Fruit fly (Drosophila melanogaster): ENCODE measurements around the gene PH4alphaSG1.

PH4alphaSG1 gene

dm6 chr3R:30487828-30488227 is 17.6 kb downstream of the PH4alphaSG1 start, which contains the start of gene Jon99Fii (continued):
- TF ChIP-seq Oli (tag; optimal IDR thresholded peaks at IDR 0.05) (no peak), CG16779 (GFP tag; IDR thresholded peaks at IDR 0.05) (no peak), nerfin-1 (tag; optimal IDR thresholded peaks at IDR 0.05) (no peak), Hmr (GFP tag; optimal IDR thresholded peaks at IDR 0.05) (no peak), C15 (GFP tag; IDR thresholded peaks at IDR 0.05) (no peak), CG8388 (GFP tag; optimal IDR thresholded peaks at IDR 0.05) (no peak), onecut (GFP tag; IDR thresholded peaks at IDR 0.05) (no peak)

dm6 chr3R:30476367-30476766 is 29.1 kb downstream of the PH4alphaSG1 start, which contains the start of gene spdo:
TSS of gene spdo (plus strand) at chr3R:30476684.
- TF ChIP-seq nerfin-1 (tag; optimal IDR thresholded peaks at IDR 0.05) (peak; percentile 65), CG10321 (GFP tag; IDR thresholded peaks at IDR 0.05) (no peak), ewg (GFP tag; optimal IDR thresholded peaks at IDR 0.05) (peak; percentile 15), kni (GFP tag; optimal IDR thresholded peaks at IDR 0.05) (peak; percentile 46), ac (GFP tag; optimal IDR thresholded peaks at IDR 0.05) (peak; percentile 81), Opbp (GFP tag; IDR thresholded peaks at IDR 0.05; ENCODE audit: partially characterized antibody) (0 out of 3 replicates have a peak, but pooled peaks have one; percentile 9), gsb-n (tag; optimal IDR thresholded peaks at IDR 0.05) (peak; percentile 70), HLHmδ (GFP tag; optimal IDR thresholded peaks at IDR 0.05) (peak; percentile 61), gcm (GFP tag; optimal IDR thresholded peaks at IDR 0.05) (peak; percentile 70), CG5180 (GFP tag; optimal IDR thresholded peaks at IDR 0.05) (peak; percentile 75), Med (GFP tag) (peak; percentile 34), Camta (GFP tag; optimal IDR thresholded peaks at IDR 0.05) (no peak), twi (tag; optimal IDR thresholded peaks at IDR 0.05) (peak; percentile 11), sc (optimal IDR thresholded peaks at IDR 0.05) (no peak), sc (GFP tag; optimal IDR thresholded peaks at IDR 0.05) (no peak), pros (GFP tag; optimal IDR thresholded peaks at IDR 0.05) (peak; percentile 99)

- TF ChIP-seq lola (GFP tag; optimal IDR thresholded peaks at IDR 0.05) (peak in 1 of 3 experiments; percentile 38), CG17361 (GFP tag; IDR thresholded peaks at IDR 0.05) (peak; percentile 32; the same call in 1 of the 3 replicates), CG2712 (tag; optimal IDR thresholded peaks at IDR 0.05) (peak; percentile 23), dmrt11E (tag; optimal IDR thresholded peaks at IDR 0.05) (peak; percentile 47), D19B (GFP tag; optimal IDR thresholded peaks at IDR 0.05) (peak; percentile 24), CG17186 (GFP tag; optimal IDR thresholded peaks at IDR 0.05) (no peak), pan (optimal IDR thresholded peaks at IDR 0.05) (no peak), pan (GFP tag; optimal IDR thresholded peaks at IDR 0.05 in 1 of 2, IDR thresholded peaks at IDR 0.05 in 1 of 2) (peak in 1 of 2 experiments; percentile 27), CG13123 (GFP tag; optimal IDR thresholded peaks at IDR 0.05) (no peak), CG30403 (GFP tag; optimal IDR thresholded peaks at IDR 0.05) (peak; percentile 7), Sry-β (GFP tag; optimal IDR thresholded peaks at IDR 0.05) (peak; percentile 62), sens (GFP tag) (peak; percentile 87), CG9727 (GFP tag; optimal IDR thresholded peaks at IDR 0.05) (peak; percentile 15), row (GFP tag; IDR thresholded peaks at IDR 0.05) (0 out of 3 replicates have a peak, but pooled peaks have one; percentile 13), sd (tag; optimal IDR thresholded peaks at IDR 0.05) (no peak), CG18262 (tag; optimal IDR thresholded peaks at IDR 0.05) (peak; percentile 34)
These were observed 29.6 kb downstream of the PH4alphaSG1 start for dm6 chr3R:30475910-30476309.
